Worm (Caenorhabditis elegans): Measurements from ENCODE around the gene rab-39.

- TF ChIP-seq flt-1 (GFP tag; IDR thresholded peaks at IDR 0.05) (no peak), T22C8.4 (GFP tag; IDR thresholded peaks at IDR 0.05) (no peak)
These were observed 5.9 kb downstream of the rab-39 start for ce11 chrII:9316801-9317200.
